Fruit fly (Drosophila melanogaster): Measurements from ENCODE around the gene Gr10b.
A peak's percentile ranks its signal among the peaks of the same experiment; 100 is the strongest.

Gene Gr10b

DNA sequence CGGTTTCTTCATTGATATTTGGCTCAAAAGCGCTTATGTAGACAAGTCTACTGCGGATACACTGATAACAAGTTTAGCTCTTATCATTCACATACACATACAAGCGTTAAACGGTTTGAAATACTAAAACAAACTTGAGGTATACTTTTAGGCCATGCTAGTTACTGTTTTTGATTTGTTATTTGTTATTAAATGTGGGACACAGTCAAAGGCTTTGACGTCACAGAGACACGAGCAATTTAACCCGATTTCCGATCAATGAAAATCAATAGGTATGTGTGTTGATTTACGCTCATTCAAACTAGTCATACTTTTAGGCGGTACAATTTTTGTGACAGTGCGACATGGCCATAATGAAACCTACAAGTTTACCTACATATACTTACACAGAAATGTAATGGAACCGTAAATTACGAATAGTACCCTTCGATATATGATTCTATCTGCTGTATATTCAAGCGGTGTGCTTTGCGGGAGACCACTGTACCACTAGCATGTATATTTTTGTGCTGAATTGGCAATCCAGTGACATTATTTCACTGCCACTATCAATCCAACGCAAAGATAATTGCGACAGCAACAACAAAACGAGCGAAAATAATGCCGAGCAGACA lies 33.9 kb upstream of the Gr10b start (continued):
- TF ChIP-seq C15 (GFP tag; IDR thresholded peaks at IDR 0.05), result peak; percentile 76; the same call in 2 of the 3 replicates
- peak; percentile 80 for TF ChIP-seq scrt (GFP tag; optimal IDR thresholded peaks at IDR 0.05)
- no peak for TF ChIP-seq CG15479 (GFP tag; optimal IDR thresholded peaks at IDR 0.05)
- peak; percentile 87 for TF ChIP-seq Drgx (GFP tag; IDR thresholded peaks at IDR 0.05)
- TF ChIP-seq Max (GFP tag; optimal IDR thresholded peaks at IDR 0.05), result peak; percentile 71
- no peak for TF ChIP-seq Dll (GFP tag; IDR thresholded peaks at IDR 0.05; ENCODE audit: partially characterized antibody)
- no peak for TF ChIP-seq TFAM (GFP tag; optimal IDR thresholded peaks at IDR 0.05)
- TF ChIP-seq CrebB (tag; optimal IDR thresholded peaks at IDR 0.05), result peak; percentile 71
- peak; percentile 68 for TF ChIP-seq CG14050 (GFP tag; IDR thresholded peaks at IDR 0.05)
- TF ChIP-seq h (optimal IDR thresholded peaks at IDR 0.05), result no peak
- no peak for TF ChIP-seq CG3407 (GFP tag; optimal IDR thresholded peaks at IDR 0.05)
- TF ChIP-seq CG7786 (GFP tag; optimal IDR thresholded peaks at IDR 0.05), result peak; percentile 93
- peak; percentile 46; the same call in 1 of the 2 replicates for TF ChIP-seq ttk (GFP tag; IDR thresholded peaks at IDR 0.05)
- no peak for TF ChIP-seq cato (GFP tag; optimal IDR thresholded peaks at IDR 0.05; ENCODE audit: borderline replicate concordance)
- peak; percentile 62 for TF ChIP-seq disco-r (GFP tag; optimal IDR thresholded peaks at IDR 0.05)
- no peak for TF ChIP-seq ac (GFP tag; optimal IDR thresholded peaks at IDR 0.05)
- no peak for TF ChIP-seq Stat92E (GFP tag; optimal IDR thresholded peaks at IDR 0.05)
- TF ChIP-seq vvl (GFP tag; IDR thresholded peaks at IDR 0.05), result peak; percentile 90
- peak; percentile 91 for TF ChIP-seq CG18599 (GFP tag; optimal IDR thresholded peaks at IDR 0.05)
- peak; percentile 73 for TF ChIP-seq Usf (GFP tag; optimal IDR thresholded peaks at IDR 0.05)
- peak; percentile 31 for TF ChIP-seq CG18476 (GFP tag; optimal IDR thresholded peaks at IDR 0.05)
- peak; percentile 72 for TF ChIP-seq HLH3B (GFP tag; IDR thresholded peaks at IDR 0.05)
- TF ChIP-seq tio (GFP tag; optimal IDR thresholded peaks at IDR 0.05), result peak; percentile 43
- no peak for TF ChIP-seq CG17186 (GFP tag; optimal IDR thresholded peaks at IDR 0.05)
- TF ChIP-seq Tbp (GFP tag; optimal IDR thresholded peaks at IDR 0.05), result no peak
- TF ChIP-seq CG15514 (GFP tag; optimal IDR thresholded peaks at IDR 0.05), result peak; percentile 74
- no peak for TF ChIP-seq CG7963 (GFP tag; IDR thresholded peaks at IDR 0.05; ENCODE audit: partially characterized antibody)
- TF ChIP-seq Bgb (GFP tag; IDR thresholded peaks at IDR 0.05; ENCODE audit: partially characterized antibody), result no peak
- peak; percentile 94 for TF ChIP-seq mam (GFP tag; optimal IDR thresholded peaks at IDR 0.05)
- TF ChIP-seq CG9215 (GFP tag; IDR thresholded peaks at IDR 0.05), result peak; percentile 86
- TF ChIP-seq ap (GFP tag; IDR thresholded peaks at IDR 0.05), result peak; percentile 63
- TF ChIP-seq pb (GFP tag; optimal IDR thresholded peaks at IDR 0.05), result peak; percentile 63
- TF ChIP-seq dpn (GFP tag; optimal IDR thresholded peaks at IDR 0.05), result peak; percentile 76 to 77
- peak; percentile 50; the same call in 1 of the 2 replicates for TF ChIP-seq cas (GFP tag; IDR thresholded peaks at IDR 0.05)
- TF ChIP-seq knrl (GFP tag; IDR thresholded peaks at IDR 0.05; ENCODE audit: partially characterized antibody), result no peak
- TF ChIP-seq CG12071 (GFP tag; optimal IDR thresholded peaks at IDR 0.05), result peak; percentile 79
- TF ChIP-seq CG17361 (GFP tag; IDR thresholded peaks at IDR 0.05), result peak; percentile 50; the same call in 2 of the 3 replicates
- peak; percentile 89 for TF ChIP-seq Ada2b (GFP tag; IDR thresholded peaks at IDR 0.05)
- TF ChIP-seq trem (tag; optimal IDR thresholded peaks at IDR 0.05), result no peak
- no peak for TF ChIP-seq kni (GFP tag; optimal IDR thresholded peaks at IDR 0.05)
- TF ChIP-seq CG31365 (tag; optimal IDR thresholded peaks at IDR 0.05), result peak; percentile 39
- TF ChIP-seq Kr (GFP tag; optimal IDR thresholded peaks at IDR 0.05), result no peak
- TF ChIP-seq CG17912 (GFP tag; optimal IDR thresholded peaks at IDR 0.05), result no peak
- TF ChIP-seq CG8089 (GFP tag; optimal IDR thresholded peaks at IDR 0.05), result peak; percentile 39
- no peak for TF ChIP-seq hbn (GFP tag; IDR thresholded peaks at IDR 0.05; ENCODE audit: partially characterized antibody)
- TF ChIP-seq CG17802 (tag; optimal IDR thresholded peaks at IDR 0.05), result no peak
- TF ChIP-seq lilli (GFP tag; optimal IDR thresholded peaks at IDR 0.05), result peak; percentile 95
- no peak for TF ChIP-seq CG2875 (GFP tag; optimal IDR thresholded peaks at IDR 0.05)
- TF ChIP-seq Sox100B (GFP tag; optimal IDR thresholded peaks at IDR 0.05), result peak; percentile 22
- TF ChIP-seq gce (GFP tag; IDR thresholded peaks at IDR 0.05), result peak; percentile 56; the same call in 1 of the 3 replicates
